Fruit fly (Drosophila melanogaster): ENCODE measurements around the gene Polr3H.

Gene Polr3H

dm6 chr3L:11695827-11696226 is 47.3 kb downstream of the Polr3H start:
- no peak for TF ChIP-seq CG17806 (tag; optimal IDR thresholded peaks at IDR 0.05)
- no peak for TF ChIP-seq CG32121 (GFP tag; IDR thresholded peaks at IDR 0.05)
- no peak for TF ChIP-seq Ets98B (GFP tag; IDR thresholded peaks at IDR 0.05)
- TF ChIP-seq CG14655 (GFP tag; optimal IDR thresholded peaks at IDR 0.05) = no peak
- no peak for TF ChIP-seq rn (GFP tag; IDR thresholded peaks at IDR 0.05)
- no peak for TF ChIP-seq Pif1B (GFP tag; optimal IDR thresholded peaks at IDR 0.05)
- TF ChIP-seq CG13204 (GFP tag; optimal IDR thresholded peaks at IDR 0.05) = no peak
- no peak for TF ChIP-seq Pif1A (GFP tag; optimal IDR thresholded peaks at IDR 0.05)
- TF ChIP-seq CG8159 (tag; optimal IDR thresholded peaks at IDR 0.05) = no peak
- no peak for TF ChIP-seq Snoo (tag; optimal IDR thresholded peaks at IDR 0.05)
- TF ChIP-seq CG9948 (tag; optimal IDR thresholded peaks at IDR 0.05) = no peak
- no peak for TF ChIP-seq CG8301 (tag; optimal IDR thresholded peaks at IDR 0.05)
- TF ChIP-seq CG15710 (tag; optimal IDR thresholded peaks at IDR 0.05) = no peak
- no peak for TF ChIP-seq EcR (GFP tag; optimal IDR thresholded peaks at IDR 0.05)

dm6 chr3L:11696294-11697116 is 47.9 kb downstream of the Polr3H start, which contains the start of gene Dph1:
Gene Dph1 (minus strand): TSS chr3L:11696963.
- peak; percentile 91 for TF ChIP-seq CG8159 (tag; optimal IDR thresholded peaks at IDR 0.05)
- TF ChIP-seq CG8301 (tag; optimal IDR thresholded peaks at IDR 0.05) = peak; percentile 95
- peak; percentile 98 for TF ChIP-seq CG4496 (GFP tag; IDR thresholded peaks at IDR 0.05)
- TF ChIP-seq CG14655 (GFP tag; optimal IDR thresholded peaks at IDR 0.05) = peak; percentile 95
- peak; percentile 87 for TF ChIP-seq gl (tag; optimal IDR thresholded peaks at IDR 0.05)
- TF ChIP-seq CG12605 (GFP tag; IDR thresholded peaks at IDR 0.05) = peak; percentile 92
- peak; percentile 96 for TF ChIP-seq CG32121 (GFP tag; IDR thresholded peaks at IDR 0.05)
- TF ChIP-seq CG15710 (tag; optimal IDR thresholded peaks at IDR 0.05) = peak; percentile 86
- peak; percentile 92 for TF ChIP-seq CG34367 (tag; optimal IDR thresholded peaks at IDR 0.05)
- peak; percentile 72 for TF ChIP-seq D1 (tag; optimal IDR thresholded peaks at IDR 0.05)
- peak; percentile 90 for TF ChIP-seq Snoo (tag; optimal IDR thresholded peaks at IDR 0.05)
- TF ChIP-seq CG9948 (tag; optimal IDR thresholded peaks at IDR 0.05) = peak; percentile 88
- TF ChIP-seq rn (GFP tag; IDR thresholded peaks at IDR 0.05) = peak; percentile 82
- peak; percentile 93 for TF ChIP-seq EcR (GFP tag; optimal IDR thresholded peaks at IDR 0.05)
- peak; percentile 63 for TF ChIP-seq CG10348 (GFP tag; IDR thresholded peaks at IDR 0.05)
- no peak for TF ChIP-seq CG13204 (GFP tag; optimal IDR thresholded peaks at IDR 0.05)
- peak; percentile 95 for TF ChIP-seq Ets98B (GFP tag; IDR thresholded peaks at IDR 0.05)
- peak; percentile 97 for TF ChIP-seq fd96Ca (GFP tag; IDR thresholded peaks at IDR 0.05)
- TF ChIP-seq CG17806 (tag; optimal IDR thresholded peaks at IDR 0.05) = peak; percentile 94
- peak; percentile 91 for TF ChIP-seq Pif1B (GFP tag; optimal IDR thresholded peaks at IDR 0.05)
- peak; percentile 95 for TF ChIP-seq Pif1A (GFP tag; optimal IDR thresholded peaks at IDR 0.05)

- TF ChIP-seq CG32121 (GFP tag; IDR thresholded peaks at IDR 0.05) (no peak), rn (GFP tag; IDR thresholded peaks at IDR 0.05) (no peak), EcR (GFP tag; optimal IDR thresholded peaks at IDR 0.05) (no peak), CG12605 (GFP tag; IDR thresholded peaks at IDR 0.05) (no peak), CG17806 (tag; optimal IDR thresholded peaks at IDR 0.05) (no peak), CG4496 (GFP tag; IDR thresholded peaks at IDR 0.05) (no peak), CG13204 (GFP tag; optimal IDR thresholded peaks at IDR 0.05) (no peak), CG34367 (tag; optimal IDR thresholded peaks at IDR 0.05) (no peak), CG8301 (tag; optimal IDR thresholded peaks at IDR 0.05) (no peak), D1 (tag; optimal IDR thresholded peaks at IDR 0.05) (no peak), CG9948 (tag; optimal IDR thresholded peaks at IDR 0.05) (no peak), CG14655 (GFP tag; optimal IDR thresholded peaks at IDR 0.05) (no peak)
Observed at dm6 chr3L:11699163-11699562, 50.6 kb downstream of the Polr3H start, which contains the start of gene Dnai2. Gene Dnai2 (minus strand): TSS chr3L:11699263.
